Fruit fly (Drosophila melanogaster): ENCODE results near the gene mld.
A peak's percentile ranks its signal among the peaks of the same experiment; 100 is the strongest.

dm6 chr3R:24565748-24566239 lies 19.7 kb upstream of the mld start:
- TF ChIP-seq HLH106 (tag; optimal IDR thresholded peaks at IDR 0.05) (no peak), usp (GFP tag; optimal IDR thresholded peaks at IDR 0.05) (no peak), Dfd (GFP tag; optimal IDR thresholded peaks at IDR 0.05) (no peak), br (GFP tag; optimal IDR thresholded peaks at IDR 0.05) (peak; percentile 91), dsf (GFP tag; optimal IDR thresholded peaks at IDR 0.05; ENCODE audit: borderline replicate concordance) (no peak)
